Worm (Caenorhabditis elegans) whole organism, late embryonic: ENCODE results near the gene F55G7.4.
"Not testable (repeated sequence)": the region's sequence is repeated elsewhere in the genome, so short reads cannot be mapped to it uniquely, and the experiment has no call there.

Experiments used
- C08G9.2 ChIP-seq: sonication (generic microtip); optimal IDR thresholded peaks from 2 replicates; lab custom pipeline; 2016; ENCODE audit warnings: mild to moderate bottlenecking, missing genetic modification characterization, moderate library complexity, missing compliant biosample characterization
- T23F11.4 ChIP-seq: fragments of 200-800 bp; sonication (Bioruptor generic); optimal IDR thresholded peaks from 2 replicates; lab custom pipeline; 2018; ENCODE audit warnings: mild to moderate bottlenecking, missing genetic modification characterization, missing compliant biosample characterization
- ceh-18 ChIP-seq: sonication (generic microtip); optimal IDR thresholded peaks from 2 replicates; lab custom pipeline; 2016; ENCODE audit warnings: missing genetic modification characterization, missing compliant biosample characterization
- ceh-2 ChIP-seq: sonication (generic microtip); optimal IDR thresholded peaks from 2 replicates; lab custom pipeline; 2016; ENCODE audit warnings: missing genotype, missing genetic modification characterization, missing compliant biosample characterization
- ceh-34 ChIP-seq: sonication (generic microtip); optimal IDR thresholded peaks from 2 replicates; lab custom pipeline; 2016; ENCODE audit warnings: mild to moderate bottlenecking, missing genetic modification characterization, missing compliant biosample characterization
- ceh-45 ChIP-seq: fragments of 200-800 bp; sonication (Bioruptor generic); IDR thresholded peaks from 2 replicates; pipeline ENCODE4 v1.3.6; 2022; ENCODE audit warnings: missing genetic modification reagents, missing genetic modification characterization, missing compliant biosample characterization
- ceh-48 ChIP-seq: sonication (generic microtip); optimal IDR thresholded peaks from 2 replicates; lab custom pipeline; 2016; ENCODE audit warnings: missing genetic modification characterization, inconsistent platforms, missing compliant biosample characterization
- ceh-6 ChIP-seq: fragments of 200-800 bp; sonication (Bioruptor generic); optimal IDR thresholded peaks from 2 replicates; lab custom pipeline; 2018; ENCODE audit warnings: mild to moderate bottlenecking, missing genetic modification characterization, missing compliant biosample characterization
- dve-1 ChIP-seq: sonication (generic microtip); optimal IDR thresholded peaks from 2 replicates; lab custom pipeline; 2017; ENCODE audit warnings: antibody characterized with exemption, mild to moderate bottlenecking, missing genetic modification characterization, missing compliant biosample characterization
- elt-2 ChIP-seq: sonication (generic microtip); optimal IDR thresholded peaks from 2 replicates; lab custom pipeline; 2016; ENCODE audit warnings: missing genetic modification reagents, missing genetic modification characterization, missing compliant biosample characterization
- elt-4 ChIP-seq: sonication (generic microtip); optimal IDR thresholded peaks from 2 replicates; lab custom pipeline; 2016; ENCODE audit warnings: missing genetic modification characterization, missing compliant biosample characterization
- ets-4 ChIP-seq: sonication (generic microtip); optimal IDR thresholded peaks from 2 replicates; lab custom pipeline; 2016; ENCODE audit warnings: missing genetic modification characterization, missing compliant biosample characterization
- eyg-1 ChIP-seq: sonication (generic microtip); optimal IDR thresholded peaks from 2 replicates; lab custom pipeline; 2016; ENCODE audit warnings: missing genotype, missing genetic modification characterization, missing compliant biosample characterization
- fkh-10 ChIP-seq: fragments of 150-350 bp; optimal IDR thresholded peaks from 2 replicates; lab custom pipeline; 2014; ENCODE audit warnings: missing biosample characterization, missing genetic modification reagents, missing genetic modification characterization
- fkh-6 ChIP-seq: sonication (generic microtip); optimal IDR thresholded peaks from 2 replicates; lab custom pipeline; 2016; ENCODE audit warnings: missing genetic modification characterization, missing compliant biosample characterization
- hlh-13 ChIP-seq: fragments of 200-800 bp; sonication (Bioruptor generic); optimal IDR thresholded peaks from 2 replicates; lab custom pipeline; 2018; ENCODE audit warnings: mild to moderate bottlenecking, missing genetic modification characterization, missing compliant biosample characterization
- hlh-6 ChIP-seq: sonication (generic microtip); optimal IDR thresholded peaks from 2 replicates; lab custom pipeline; 2016; ENCODE audit warnings: missing genotype, missing genetic modification characterization, missing compliant biosample characterization
- lim-6 ChIP-seq: sonication (generic microtip); optimal IDR thresholded peaks from 2 replicates; lab custom pipeline; 2016; ENCODE audit warnings: missing genetic modification characterization, missing compliant biosample characterization
- nfya-1 ChIP-seq: sonication (generic microtip); optimal IDR thresholded peaks from 2 replicates; lab custom pipeline; 2017; ENCODE audit warnings: missing genetic modification characterization, mild to moderate bottlenecking, missing compliant biosample characterization, antibody characterized with exemption, moderate library complexity
- npax-4 ChIP-seq: sonication (generic microtip); optimal IDR thresholded peaks from 2 replicates; lab custom pipeline; 2016; ENCODE audit warnings: missing genetic modification characterization, missing compliant biosample characterization
- odd-2 ChIP-seq: sonication (generic microtip); optimal IDR thresholded peaks from 2 replicates; lab custom pipeline; 2017; ENCODE audit warnings: antibody characterized with exemption, mild to moderate bottlenecking, missing genetic modification characterization, missing compliant biosample characterization
- pag-3 ChIP-seq: sonication (generic microtip); optimal IDR thresholded peaks from 2 replicates; lab custom pipeline; 2016; ENCODE audit warnings: missing compliant biosample characterization, missing genetic modification characterization, borderline replicate concordance
- pat-9 ChIP-seq: fragments of 200-800 bp; sonication (Bioruptor generic); optimal IDR thresholded peaks from 2 replicates; lab custom pipeline; 2018; ENCODE audit warnings: mild to moderate bottlenecking, missing genetic modification characterization, moderate library complexity, missing compliant biosample characterization
- pha-2 ChIP-seq: sonication (generic microtip); optimal IDR thresholded peaks from 2 replicates; lab custom pipeline; 2017; ENCODE audit warnings: mild to moderate bottlenecking, missing genetic modification characterization, missing compliant biosample characterization
- pha-4 ChIP-seq: fragments of 150-350 bp; optimal IDR thresholded peaks from 2 replicates; lab custom pipeline; 2018; ENCODE audit warnings: missing biosample characterization, missing genetic modification reagents, missing genetic modification characterization
- pros-1 ChIP-seq: fragments of 150-350 bp; optimal IDR thresholded peaks from 2 replicates; lab custom pipeline; 2014; ENCODE audit warnings: missing biosample characterization, missing genetic modification reagents, missing genetic modification characterization
- rnt-1 ChIP-seq: sonication (generic microtip); optimal IDR thresholded peaks from 2 replicates; lab custom pipeline; 2016; ENCODE audit warnings: missing genetic modification characterization, missing compliant biosample characterization
- sox-4 ChIP-seq: sonication (generic microtip); optimal IDR thresholded peaks from 2 replicates; lab custom pipeline; 2017; ENCODE audit warnings: mild to moderate bottlenecking, missing genetic modification characterization, inconsistent platforms, missing compliant biosample characterization
- syd-9 ChIP-seq: sonication (generic microtip); optimal IDR thresholded peaks from 2 replicates; lab custom pipeline; 2016; ENCODE audit warnings: mild to moderate bottlenecking, missing genetic modification characterization, moderate library complexity, missing compliant biosample characterization
- tbx-2 ChIP-seq: sonication (generic microtip); optimal IDR thresholded peaks from 2 replicates; lab custom pipeline; 2016; ENCODE audit warnings: missing genetic modification characterization, missing compliant biosample characterization
- tbx-7 ChIP-seq: sonication (generic microtip); optimal IDR thresholded peaks from 2 replicates; lab custom pipeline; 2016; ENCODE audit warnings: missing genotype, missing genetic modification characterization, missing compliant biosample characterization
- ttx-3 ChIP-seq: sonication (generic microtip); optimal IDR thresholded peaks from 2 replicates; lab custom pipeline; 2016; ENCODE audit warnings: missing genetic modification reagents, missing genetic modification characterization, missing compliant biosample characterization
- unc-3 ChIP-seq, 2 experiments: fragments of 200-800 bp in 1 of 2; sonication (Bioruptor generic) in 1 of 2; sonication (generic microtip) in 1 of 2; conservative IDR thresholded peaks in 1 of 2; optimal IDR thresholded peaks in 1 of 2; 2 replicates each; pipeline versions ENCODE4 v1.3.6 to Lab custom; 2016 to 2022; ENCODE audit warnings: missing compliant biosample characterization in 2 of 2, missing genetic modification characterization in 2 of 2, missing genetic modification reagents in 1 of 2
- unc-86 ChIP-seq: sonication (generic microtip); optimal IDR thresholded peaks from 2 replicates; lab custom pipeline; 2016; ENCODE audit warnings: missing genetic modification characterization, missing compliant biosample characterization

Gene F55G7.4

DNA sequence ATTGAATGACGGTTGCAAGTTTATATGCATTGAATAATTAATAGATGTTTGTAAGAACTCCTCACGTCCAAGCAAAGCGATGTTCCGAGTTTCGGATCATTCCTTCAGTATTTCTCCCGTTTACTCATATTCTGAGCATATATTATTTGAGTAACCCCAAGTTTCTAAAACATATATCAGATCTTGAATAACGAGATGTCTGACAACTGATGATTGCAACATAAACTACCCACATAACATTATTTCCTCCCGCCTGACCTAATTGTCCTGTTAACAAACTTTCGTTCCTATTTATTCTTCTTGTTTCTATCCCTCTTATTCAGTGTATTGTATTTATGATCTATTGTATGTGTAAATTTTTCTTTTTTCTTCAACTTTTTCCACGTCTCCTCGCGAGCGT lies 33.4 kb downstream of the F55G7.4 start, which contains the start of gene C49F5.13:
C49F5.13 (plus strand) TSS at position 301 of the 400 bp plus-strand sequence.
- not testable (repeated sequence) for TF ChIP-seq syd-9 (tag; lab: Kevin White, UChicago); pha-2 (tag; lab: Kevin White, UChicago); dve-1

DNA sequence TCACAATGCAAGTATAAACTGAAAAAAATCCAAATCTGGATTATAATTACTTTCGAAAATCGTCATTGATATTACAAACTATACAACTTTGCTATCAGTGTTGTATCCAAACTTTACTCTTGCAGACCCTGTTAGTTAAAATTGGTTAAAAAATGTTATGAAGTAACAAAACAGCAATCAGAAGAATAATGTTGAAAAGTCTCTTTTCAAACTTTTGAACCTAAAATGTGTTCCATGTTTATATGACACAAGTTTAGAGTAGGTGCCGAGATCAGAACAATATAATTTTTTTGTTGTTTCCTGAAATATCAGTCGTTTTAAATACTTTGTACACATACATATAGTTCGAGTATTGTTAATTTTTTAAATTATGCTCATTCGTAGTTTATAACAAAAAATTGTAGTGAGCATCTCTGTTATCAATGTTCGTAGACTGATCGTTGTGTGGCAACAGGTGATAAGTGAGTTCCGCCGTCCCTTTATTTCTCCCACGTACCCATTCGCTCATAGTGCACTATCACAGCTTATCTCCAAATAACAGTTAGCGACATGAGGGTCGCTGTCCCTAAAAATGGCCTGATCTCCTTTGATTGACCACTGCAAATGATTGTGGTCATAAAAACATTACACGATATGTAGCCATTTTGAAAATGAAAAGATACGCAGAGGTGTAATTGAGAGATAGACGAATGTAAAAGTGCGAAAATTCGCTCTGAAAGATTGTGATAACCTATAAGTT lies 34.5 kb downstream of the F55G7.4 start:
- peak; percentile 82 for TF ChIP-seq elt-2 (tag; lab: Kevin White, UChicago)
- no peak for TF ChIP-seq hlh-6 (tag; lab: Kevin White, UChicago)

DNA sequence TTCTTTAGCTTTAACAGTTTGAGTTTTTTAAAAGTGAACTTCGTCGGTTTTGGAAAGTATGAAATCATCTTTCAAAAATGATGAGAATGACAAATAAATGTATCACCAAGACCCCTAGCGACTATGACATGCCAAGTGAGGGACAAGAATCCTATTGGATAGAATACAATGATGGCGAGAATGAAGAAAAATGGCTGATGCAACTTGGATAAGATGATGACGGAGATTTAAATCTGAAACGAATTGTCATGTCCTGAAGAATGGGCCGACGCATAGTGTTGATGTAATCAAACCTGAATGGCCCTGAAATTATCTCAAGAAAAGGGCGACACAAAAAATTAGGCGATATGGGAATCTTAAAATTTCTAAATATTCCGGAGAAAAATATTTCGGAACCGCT lies 36.0 kb downstream of the F55G7.4 start:
- TF ChIP-seq pat-9 (tag; lab: Kevin White, UChicago): no peak
- TF ChIP-seq nfya-1 (tag; lab: Kevin White, UChicago): peak; percentile 54

DNA sequence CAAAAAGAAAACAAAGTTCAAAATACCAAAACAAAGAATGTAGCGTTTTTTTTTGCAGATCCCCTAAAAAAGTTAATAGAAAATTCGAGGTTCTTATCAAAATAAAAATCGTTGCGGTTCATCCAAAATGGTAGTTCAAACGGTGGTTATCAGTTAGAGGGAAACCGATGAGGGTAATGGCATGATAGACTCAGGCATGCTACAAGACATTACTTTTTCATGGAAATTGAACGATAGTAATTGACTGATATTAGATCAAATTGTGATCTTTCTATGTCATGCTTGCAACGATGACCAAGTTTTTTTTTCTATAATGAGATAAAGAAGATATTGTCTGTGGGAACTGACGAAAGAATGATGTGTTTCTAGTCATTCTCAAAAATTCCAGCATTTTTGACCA lies 36.9 kb downstream of the F55G7.4 start:
- TF ChIP-seq unc-86 (tag; lab: Kevin White, UChicago) (no peak), sox-4 (tag; lab: Kevin White, UChicago) (no peak), pros-1 (tag; lab: Kevin White, UChicago) (no peak), pha-4 (tag; lab: Kevin White, UChicago) (no peak), ets-4 (tag; lab: Kevin White, UChicago) (no peak), T23F11.4 (GFP tag; lab: Kevin White, UChicago) (no peak), fkh-6 (tag; lab: Kevin White, UChicago) (no peak), tbx-7 (tag; lab: Kevin White, UChicago) (no peak), odd-2 (tag; lab: Kevin White, UChicago) (no peak), tbx-2 (tag; lab: Kevin White, UChicago) (no peak), ceh-2 (tag; lab: Kevin White, UChicago) (no peak), rnt-1 (tag; lab: Kevin White, UChicago) (no peak), ceh-18 (no peak), fkh-10 (GFP tag; lab: Kevin White, UChicago) (no peak), ceh-48 (tag; lab: Kevin White, UChicago) (no peak), pha-2 (tag; lab: Kevin White, UChicago) (no peak)

DNA sequence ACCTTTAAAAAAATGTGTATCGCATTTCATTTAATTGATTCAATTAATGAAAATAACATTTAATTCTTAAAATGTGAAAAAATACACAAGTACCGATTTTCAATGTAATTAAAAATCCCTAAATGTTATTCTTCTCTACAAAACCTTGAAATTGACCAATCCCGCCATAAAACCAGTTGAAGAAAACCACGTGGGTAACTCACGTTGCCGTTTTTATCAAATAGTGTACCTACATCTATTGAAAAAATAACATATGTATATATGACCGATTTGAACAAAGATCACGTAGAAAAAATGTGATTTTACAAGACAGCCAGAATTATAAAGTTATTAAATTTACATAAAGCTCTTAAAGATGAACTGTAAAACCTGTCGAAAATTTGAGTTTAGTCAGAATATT lies 37.5 kb downstream of the F55G7.4 start:
- TF ChIP-seq elt-4 (tag; lab: Kevin White, UChicago): no peak
- no peak for TF ChIP-seq ceh-2 (tag; lab: Kevin White, UChicago)
- no peak for TF ChIP-seq unc-3 (GFP tag; conservative IDR thresholded peaks at IDR 0.05; lab: Robert Waterston, UW)
- TF ChIP-seq unc-3 (tag; optimal IDR thresholded peaks at IDR 0.05; lab: Kevin White, UChicago): no peak
- no peak for TF ChIP-seq C08G9.2 (tag; lab: Kevin White, UChicago)

DNA sequence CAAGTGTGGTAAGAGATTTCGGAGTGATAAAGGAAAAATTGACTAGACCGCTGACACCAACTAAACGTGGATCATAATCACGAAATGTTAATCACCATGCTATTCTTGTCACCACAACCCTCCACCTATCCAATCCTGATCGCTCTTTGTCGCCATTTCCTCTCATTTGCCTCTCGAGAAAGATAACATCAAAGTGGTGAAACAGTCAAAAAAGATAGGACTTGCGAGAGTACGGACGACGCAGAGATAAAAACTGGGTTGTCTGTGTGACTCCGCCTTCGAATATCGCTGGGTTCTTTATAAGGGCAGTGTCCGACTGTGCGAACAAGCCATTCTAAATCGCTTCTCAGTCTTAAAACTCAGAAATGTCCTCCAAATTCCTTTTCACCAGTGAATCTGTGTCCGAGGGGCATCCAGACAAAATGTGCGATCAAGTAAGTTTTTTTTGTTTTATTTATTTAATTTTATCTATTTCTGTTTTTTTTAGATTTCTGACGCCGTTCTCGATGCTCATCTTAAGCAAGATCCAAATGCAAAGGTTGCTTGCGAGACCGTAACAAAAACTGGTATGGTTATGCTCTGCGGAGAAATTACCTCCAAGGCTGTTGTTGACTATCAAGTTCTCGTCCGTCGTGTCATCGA lies 38.1 kb downstream of the F55G7.4 start, which contains the start of gene sams-1:
sams-1 (plus strand) TSS at position 300 of the 642 bp plus-strand sequence.
- TF ChIP-seq ttx-3: no peak
- peak; percentile 4 for TF ChIP-seq rnt-1 (tag; lab: Kevin White, UChicago)
- peak; percentile 46 for TF ChIP-seq nfya-1 (tag; lab: Kevin White, UChicago)

DNA sequence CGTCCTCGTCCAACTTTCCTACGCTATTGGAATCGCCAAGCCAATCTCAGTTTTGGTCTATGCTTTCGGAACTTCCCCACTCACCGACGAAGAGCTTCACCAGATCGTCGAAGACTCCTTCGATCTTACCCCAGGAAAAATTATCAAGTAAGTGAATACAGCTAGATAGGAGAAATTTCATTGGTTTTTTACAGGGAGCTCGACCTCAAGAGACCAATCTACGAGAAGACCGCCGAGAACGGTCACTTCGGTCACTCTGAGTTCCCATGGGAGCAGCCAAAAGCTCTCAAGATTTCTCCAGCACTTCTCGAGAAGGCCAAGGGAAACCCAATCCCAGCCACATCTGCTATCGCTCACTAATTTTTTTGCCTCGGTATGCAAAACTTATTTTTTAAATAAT lies 39.3 kb downstream of the F55G7.4 start:
- no peak for TF ChIP-seq hlh-13
- no peak for TF ChIP-seq ceh-45 (GFP tag; lab: Robert Waterston, UW)
- no peak for TF ChIP-seq ceh-6 (GFP tag; lab: Kevin White, UChicago)
- TF ChIP-seq pag-3 (tag; lab: Kevin White, UChicago): no peak
- TF ChIP-seq pros-1 (tag; lab: Kevin White, UChicago): no peak
- TF ChIP-seq tbx-2 (tag; lab: Kevin White, UChicago): no peak
- no peak for TF ChIP-seq eyg-1
- TF ChIP-seq npax-4 (tag; lab: Kevin White, UChicago): no peak
- no peak for TF ChIP-seq syd-9 (tag; lab: Kevin White, UChicago)
- no peak for TF ChIP-seq lim-6 (tag; lab: Kevin White, UChicago)
- no peak for TF ChIP-seq ceh-34
